Fruit fly (Drosophila melanogaster) S2 (cell line): ENCODE measurements around the gene ND-ASHI.

ENCODE experiments used
- CG8478 ChIP-seq: fragments of >200 bp; optimal IDR thresholded peaks from 2 replicates; lab custom pipeline; 2018
- CTCF ChIP-seq, 2 experiments: fragments of >200 bp; optimal IDR thresholded peaks; 2 replicates each; lab custom pipeline; 2018

DNA sequence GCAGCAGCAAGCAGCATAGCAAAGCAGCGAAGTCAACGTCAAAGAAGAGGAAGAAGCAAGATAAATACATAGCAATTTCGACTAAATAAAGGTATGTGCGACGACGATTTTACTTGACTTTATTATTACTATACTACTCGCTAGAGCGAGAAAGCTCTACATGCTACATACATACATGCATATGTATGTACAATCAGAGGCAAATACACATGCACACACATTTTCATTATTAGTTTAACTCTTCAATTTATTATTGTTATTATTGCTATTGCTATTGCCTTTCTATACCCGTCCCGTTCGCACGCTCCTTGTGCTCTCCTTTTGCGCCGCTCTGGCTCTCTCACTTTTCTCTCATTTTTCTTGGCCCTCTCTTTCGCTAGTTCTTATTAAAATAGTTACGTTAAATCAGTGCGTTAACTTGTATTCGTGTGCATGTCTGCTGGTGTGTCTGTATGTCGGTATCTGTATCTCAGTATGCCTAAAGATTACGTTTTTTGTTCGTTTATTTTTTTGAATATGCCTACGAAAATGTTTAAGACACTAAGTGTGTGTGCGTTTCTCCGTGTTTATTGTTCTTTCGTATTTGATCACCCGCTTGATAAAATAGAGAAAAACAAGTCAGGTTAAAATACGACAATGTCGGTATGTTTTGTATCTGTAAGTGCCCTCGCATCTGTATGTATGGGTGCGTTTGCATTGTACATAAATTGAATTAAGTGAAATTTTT, 21.5 kb upstream of the ND-ASHI start:
- TF ChIP-seq CG8478 (lab: Kevin White, UChicago) (no peak), CTCF (optimal IDR thresholded peaks at IDR 0.05; lab: Kevin White, UChicago) (no peak)
